Worm (Caenorhabditis elegans): ENCODE data around the gene acs-22.

acs-22 gene

ce11 chrX:8986452-8986851 is 55.5 kb downstream of the acs-22 start (continued):
- TF ChIP-seq tlp-1 (tag; optimal IDR thresholded peaks at IDR 0.05) (no peak), sup-37 (GFP tag; optimal IDR thresholded peaks at IDR 0.05) (no peak), hlh-17 (GFP tag; optimal IDR thresholded peaks at IDR 0.05; ENCODE audit: borderline replicate concordance) (no peak), sptf-1 (tag; optimal IDR thresholded peaks at IDR 0.05) (no peak), sox-4 (tag; optimal IDR thresholded peaks at IDR 0.05) (no peak), nhr-84 (tag; optimal IDR thresholded peaks at IDR 0.05) (no peak), ceh-82 (tag; optimal IDR thresholded peaks at IDR 0.05) (no peak), lin-35 (GFP tag; optimal IDR thresholded peaks at IDR 0.05) (no peak), pag-3 (tag; optimal IDR thresholded peaks at IDR 0.05; ENCODE audit: borderline replicate concordance, insufficient read depth) (peak; percentile 98), alr-1 (tag; optimal IDR thresholded peaks at IDR 0.05; ENCODE audit: borderline replicate concordance) (no peak), efl-1 (optimal IDR thresholded peaks at IDR 0.05) (no peak), efl-1 (GFP tag; optimal IDR thresholded peaks at IDR 0.05 in 1 of 2) (no peak), hpl-2 (GFP tag; optimal IDR thresholded peaks at IDR 0.05) (no peak), hlh-4 (tag; optimal IDR thresholded peaks at IDR 0.05) (no peak), nhr-19 (GFP tag; conservative IDR thresholded peaks at IDR 0.05) (peak; percentile 40), aly-2 (tag; optimal IDR thresholded peaks at IDR 0.05) (no peak), mef-2 (tag; optimal IDR thresholded peaks at IDR 0.05) (no peak), nhr-71 (tag; optimal IDR thresholded peaks at IDR 0.05) (peak; percentile 62), ama-1 (optimal IDR thresholded peaks at IDR 0.05) (no peak), nhr-77 (tag; optimal IDR thresholded peaks at IDR 0.05) (no peak), nhr-237 (tag; optimal IDR thresholded peaks at IDR 0.05) (no peak), skn-1 (tag; optimal IDR thresholded peaks at IDR 0.05) (no peak), nhr-28 (tag; optimal IDR thresholded peaks at IDR 0.05) (no peak), fkh-4 (tag; optimal IDR thresholded peaks at IDR 0.05; ENCODE audit: borderline replicate concordance) (no peak)

ce11 chrX:8987828-8988227 is 56.8 kb downstream of the acs-22 start, which contains the start of gene twk-18:
TSS of gene twk-18 (plus strand) at chrX:8988128.
- no peak for TF ChIP-seq ceh-63 (GFP tag; optimal IDR thresholded peaks at IDR 0.05)
- TF ChIP-seq isw-1 (GFP tag; IDR thresholded peaks at IDR 0.05): no peak
- TF ChIP-seq ceh-88 (GFP tag; IDR thresholded peaks at IDR 0.05): no peak
- TF ChIP-seq sptf-1 (tag; optimal IDR thresholded peaks at IDR 0.05): no peak
- TF ChIP-seq nhr-20 (tag; optimal IDR thresholded peaks at IDR 0.05): no peak
- no peak for TF ChIP-seq ceh-90 (tag; optimal IDR thresholded peaks at IDR 0.05)
- no peak for TF ChIP-seq nhr-71 (tag; optimal IDR thresholded peaks at IDR 0.05)
- no peak for TF ChIP-seq irx-1 (tag; optimal IDR thresholded peaks at IDR 0.05)
- no peak for TF ChIP-seq ceh-82 (tag; optimal IDR thresholded peaks at IDR 0.05)
- TF ChIP-seq C16A3.4 (tag; optimal IDR thresholded peaks at IDR 0.05): no peak
- TF ChIP-seq nhr-12 (tag; optimal IDR thresholded peaks at IDR 0.05): no peak
- no peak for TF ChIP-seq C34B4.2 (tag; optimal IDR thresholded peaks at IDR 0.05)
- TF ChIP-seq C04F5.9 (tag; optimal IDR thresholded peaks at IDR 0.05): no peak
- TF ChIP-seq alr-1 (tag; optimal IDR thresholded peaks at IDR 0.05; ENCODE audit: borderline replicate concordance): no peak
- TF ChIP-seq elt-3 (tag; optimal IDR thresholded peaks at IDR 0.05): no peak
- no peak for TF ChIP-seq lin-13 (GFP tag; optimal IDR thresholded peaks at IDR 0.05)
- no peak for TF ChIP-seq lsy-2 (tag; optimal IDR thresholded peaks at IDR 0.05)
